Worm (Caenorhabditis elegans) whole organism, L2 larva: ENCODE measurements around the gene ced-11.

Experiments
- ZK546.5 ChIP-seq: sonication (generic microtip); optimal IDR thresholded peaks from 2 replicates; lab custom pipeline; 2017; ENCODE audit warnings: missing biosample characterization, missing genetic modification characterization
- ama-1 ChIP-seq: fragments of 150-350 bp; optimal IDR thresholded peaks from 2 replicates; lab custom pipeline; 2018; ENCODE audit warnings: inconsistent platforms
- dmd-4 ChIP-seq: sonication (generic microtip); optimal IDR thresholded peaks from 2 replicates; lab custom pipeline; 2017; ENCODE audit warnings: missing biosample characterization, missing genetic modification characterization
- lin-39 ChIP-seq: fragments of 150-350 bp; optimal IDR thresholded peaks from 2 replicates; lab custom pipeline; 2014; ENCODE audit warnings: missing biosample characterization, missing genetic modification reagents, missing genetic modification characterization
- nhr-23 ChIP-seq: fragments of 150-350 bp; optimal IDR thresholded peaks from 2 replicates; lab custom pipeline; 2014; ENCODE audit warnings: missing biosample characterization, missing genetic modification reagents, missing genetic modification characterization
- nhr-237 ChIP-seq: fragments of 150-350 bp; optimal IDR thresholded peaks from 2 replicates; lab custom pipeline; 2014; ENCODE audit warnings: missing biosample characterization, missing genetic modification characterization
- snpc-4 ChIP-seq: fragments of 150-350 bp; optimal IDR thresholded peaks from 2 replicates; lab custom pipeline; 2014; ENCODE audit warnings: missing biosample characterization, missing genetic modification characterization
- unc-62 ChIP-seq: fragments of 150-350 bp; optimal IDR thresholded peaks from 2 replicates; lab custom pipeline; 2014; ENCODE audit warnings: missing biosample characterization, missing genetic modification reagents, missing genetic modification characterization
- zag-1 ChIP-seq: fragments of 150-350 bp; optimal IDR thresholded peaks from 2 replicates; lab custom pipeline; 2014; ENCODE audit warnings: missing biosample characterization, missing genetic modification characterization
- ztf-1 ChIP-seq: fragments of 200-800 bp; sonication (Bioruptor generic); conservative IDR thresholded peaks from 2 replicates; pipeline ENCODE4 v1.3.6; 2022; ENCODE audit warnings: missing genetic modification characterization, missing compliant biosample characterization
- ztf-11 ChIP-seq: sonication (generic microtip); optimal IDR thresholded peaks from 2 replicates; lab custom pipeline; 2017; ENCODE audit warnings: missing biosample characterization, missing genetic modification characterization

ce11 chrIII:9172702-9173101 lies 53.3 kb downstream of the ced-11 start, which contains the start of gene ina-1:
- TF ChIP-seq ztf-1 (GFP tag; lab: Robert Waterston, UW) = no peak
- TF ChIP-seq ama-1 (lab: Kevin White, UChicago) = no peak
- TF ChIP-seq nhr-23 (tag; lab: Kevin White, UChicago) = no peak
- no peak for TF ChIP-seq zag-1 (tag; lab: Kevin White, UChicago)
- no peak for TF ChIP-seq nhr-237
- no peak for TF ChIP-seq lin-39
- TF ChIP-seq unc-62 (GFP tag; lab: Kevin White, UChicago) = no peak
- TF ChIP-seq dmd-4 (tag; lab: Kevin White, UChicago) = no peak
- TF ChIP-seq ztf-11 = no peak
- TF ChIP-seq ZK546.5 = no peak
- no peak for TF ChIP-seq snpc-4 (tag; lab: Kevin White, UChicago)
